Fruit fly (Drosophila melanogaster) whole organism, embryonic: Measurements from ENCODE around the gene CG2321.

ENCODE experiments used
- Bgb ChIP-seq: fragments of 200-800 bp; sonication (Bioruptor generic); IDR thresholded peaks from 2 replicates; pipeline ENCODE4 v1.3.6; 2022; ENCODE audit warnings: missing biosample characterization, missing genetic modification characterization; ENCODE audit not compliant: partially characterized antibody
- CG10209 ChIP-seq: fragments of 200-800 bp; sonication (Bioruptor generic); optimal IDR thresholded peaks from 3 replicates; lab custom pipeline; 2017; ENCODE audit warnings: missing biosample characterization, mild to moderate bottlenecking, missing genetic modification characterization, missing genetic modification reagents
- CG10366 ChIP-seq: fragments of 200-800 bp; sonication (Bioruptor generic); IDR thresholded peaks from 2 replicates; pipeline ENCODE4 v1.3.6; 2022; ENCODE audit warnings: missing biosample characterization, missing genetic modification characterization
- CG11456 ChIP-seq: fragments of 200-800 bp; sonication (Bioruptor generic); IDR thresholded peaks from 3 replicates; pipeline ENCODE4 v1.3.6; 2022; ENCODE audit warnings: missing biosample characterization, missing genetic modification characterization
- CG12391 ChIP-seq: fragments of 200-800 bp; sonication (Bioruptor generic); optimal IDR thresholded peaks from 3 replicates; lab custom pipeline; 2018; ENCODE audit warnings: missing biosample characterization, mild to moderate bottlenecking, missing genetic modification characterization, moderate library complexity
- CG13424 ChIP-seq: fragments of 200-800 bp; sonication (Bioruptor generic); optimal IDR thresholded peaks from 2 replicates; lab custom pipeline; 2019; ENCODE audit warnings: missing biosample characterization, mild to moderate bottlenecking, missing genetic modification characterization, moderate library complexity
- CG14710 ChIP-seq: fragments of 200-800 bp; sonication (Bioruptor generic); optimal IDR thresholded peaks from 3 replicates; lab custom pipeline; 2019; ENCODE audit warnings: missing biosample characterization, mild to moderate bottlenecking, missing genetic modification characterization, moderate library complexity
- CG17328 ChIP-seq: fragments of 200-800 bp; sonication (Bioruptor generic); IDR thresholded peaks from 2 replicates; pipeline ENCODE4 v1.3.6; 2022; ENCODE audit warnings: missing biosample characterization, missing genetic modification characterization
- CG17361 ChIP-seq: fragments of 200-800 bp; sonication (Bioruptor generic); IDR thresholded peaks from 3 replicates; pipeline ENCODE4 v1.3.6; 2022; ENCODE audit warnings: missing biosample characterization, missing genetic modification characterization
- CG17802 ChIP-seq: fragments of 200-800 bp; sonication (Bioruptor generic); optimal IDR thresholded peaks from 2 replicates; lab custom pipeline; 2018; ENCODE audit warnings: missing biosample characterization, mild to moderate bottlenecking, missing genetic modification characterization, moderate library complexity
- CG18262 ChIP-seq: fragments of 200-800 bp; optimal IDR thresholded peaks from 3 replicates; lab custom pipeline; 2019; ENCODE audit warnings: missing biosample characterization, mild to moderate bottlenecking, missing genetic modification characterization, moderate library complexity
- CG2129 ChIP-seq: fragments of 200-800 bp; sonication (Bioruptor generic); IDR thresholded peaks from 2 replicates; pipeline ENCODE4 v1.3.6; 2022; ENCODE audit warnings: missing biosample characterization, missing genetic modification characterization; ENCODE audit not compliant: partially characterized antibody
- CG31365 ChIP-seq: fragments of 200-800 bp; sonication (Bioruptor generic); optimal IDR thresholded peaks from 2 replicates; lab custom pipeline; 2018; ENCODE audit warnings: missing biosample characterization, mild to moderate bottlenecking, missing genetic modification characterization
- CG31441 ChIP-seq: fragments of 200-800 bp; sonication (Bioruptor generic); IDR thresholded peaks from 2 replicates; pipeline ENCODE4 v1.3.6; 2022; ENCODE audit warnings: missing biosample characterization, missing genetic modification characterization
- CG4282 ChIP-seq: fragments of 200-800 bp; sonication (Bioruptor generic); optimal IDR thresholded peaks from 2 replicates; lab custom pipeline; 2016; ENCODE audit warnings: missing biosample characterization, missing genetic modification characterization
- CG4424 ChIP-seq: fragments of 200-800 bp; sonication (Bioruptor generic); optimal IDR thresholded peaks from 3 replicates; lab custom pipeline; 2016; ENCODE audit warnings: missing biosample characterization, missing genetic modification characterization
- CG7839 ChIP-seq: fragments of 200-800 bp; sonication (Bioruptor generic); optimal IDR thresholded peaks from 3 replicates; lab custom pipeline; 2018; ENCODE audit warnings: missing biosample characterization, mild to moderate bottlenecking, missing genetic modification characterization, moderate library complexity
- D19B ChIP-seq: fragments of 200-800 bp; sonication (Bioruptor generic); optimal IDR thresholded peaks from 2 replicates; lab custom pipeline; 2017; ENCODE audit warnings: missing biosample characterization, mild to moderate bottlenecking, missing genetic modification characterization
- Doc2 ChIP-seq: fragments of 200-800 bp; sonication (Bioruptor generic); IDR thresholded peaks from 2 replicates; pipeline ENCODE4 v1.3.6; 2022; ENCODE audit warnings: missing biosample characterization, missing genetic modification characterization
- Dref ChIP-seq: fragments of 200-800 bp; sonication (Bioruptor generic); IDR thresholded peaks from 2 replicates; pipeline ENCODE4 v1.3.6; 2022; ENCODE audit warnings: missing biosample characterization, missing genetic modification characterization
- Ets65A ChIP-seq: fragments of 200-800 bp; sonication (Bioruptor generic); peaks from one replicate; lab custom pipeline; 2016; ENCODE audit warnings: missing biosample characterization, missing genetic modification characterization
- H15 ChIP-seq: fragments of 200-800 bp; sonication (Bioruptor generic); IDR thresholded peaks from 3 replicates; pipeline ENCODE4 v1.3.6; 2022; ENCODE audit warnings: missing biosample characterization, missing genetic modification characterization
- MESR4 ChIP-seq: fragments of 200-800 bp; sonication (Bioruptor generic); optimal IDR thresholded peaks from 2 replicates; lab custom pipeline; 2018; ENCODE audit warnings: missing biosample characterization, mild to moderate bottlenecking, missing genetic modification characterization, moderate library complexity
- Mad ChIP-seq: fragments of 200-800 bp; sonication (Bioruptor generic); optimal IDR thresholded peaks from 2 replicates; lab custom pipeline; 2016; ENCODE audit warnings: missing biosample characterization, missing genetic modification characterization
- Nf-YC ChIP-seq: fragments of 200-800 bp; optimal IDR thresholded peaks from 3 replicates; lab custom pipeline; 2019; ENCODE audit warnings: missing biosample characterization, mild to moderate bottlenecking, missing genetic modification characterization, moderate library complexity
- Oli ChIP-seq: fragments of 200-800 bp; sonication (Bioruptor generic); optimal IDR thresholded peaks from 2 replicates; lab custom pipeline; 2018; ENCODE audit warnings: missing biosample characterization, mild to moderate bottlenecking, missing genetic modification characterization, moderate library complexity
- Opbp ChIP-seq: fragments of 200-800 bp; sonication (Bioruptor generic); IDR thresholded peaks from 3 replicates; pipeline ENCODE4 v1.3.6; 2022; ENCODE audit warnings: missing biosample characterization, missing genetic modification characterization; ENCODE audit not compliant: partially characterized antibody
- PHDP ChIP-seq: fragments of 200-800 bp; sonication (Bioruptor generic); optimal IDR thresholded peaks from 3 replicates; lab custom pipeline; 2018; ENCODE audit warnings: missing biosample characterization, mild to moderate bottlenecking, missing genetic modification characterization, moderate library complexity
- Pdp1 ChIP-seq, 2 experiments: fragments of 200-800 bp; sonication (Bioruptor generic); optimal IDR thresholded peaks; 3 replicates each; lab custom pipeline; 2016; ENCODE audit warnings: missing biosample characterization in 2 of 2, missing genetic modification characterization in 2 of 2, mild to moderate bottlenecking in 1 of 2, moderate library complexity in 1 of 2
- Taf1 ChIP-seq: fragments of 200-800 bp; sonication (Bioruptor generic); IDR thresholded peaks from 2 replicates; pipeline ENCODE4 v1.3.6; 2022; ENCODE audit warnings: missing biosample characterization, missing genetic modification characterization
- Trl ChIP-seq, 3 experiments: fragments of >200 bp in 2 of 3; fragments of 200-800 bp in 1 of 3; sonication (Bioruptor generic) in 1 of 3; optimal IDR thresholded peaks; 2 replicates in 1 of 3; 3 replicates in 2 of 3; lab custom pipeline; 2016 to 2017; ENCODE audit warnings: missing biosample characterization in 1 of 3, missing genetic modification characterization in 1 of 3
- amos ChIP-seq: fragments of 200-800 bp; sonication (Bioruptor generic); IDR thresholded peaks from 2 replicates; pipeline ENCODE4 v1.3.6; 2022; ENCODE audit warnings: missing biosample characterization, missing genetic modification characterization; ENCODE audit not compliant: partially characterized antibody
- ato ChIP-seq: fragments of 200-800 bp; sonication (Bioruptor generic); IDR thresholded peaks from 2 replicates; pipeline ENCODE4 v1.3.6; 2022; ENCODE audit warnings: missing biosample characterization, missing genetic modification characterization; ENCODE audit not compliant: partially characterized antibody
- az2 ChIP-seq: fragments of 200-800 bp; sonication (Bioruptor generic); optimal IDR thresholded peaks from 3 replicates; lab custom pipeline; 2016; ENCODE audit warnings: missing biosample characterization, missing genetic modification characterization
- crp ChIP-seq, 2 experiments: fragments of 200-800 bp; sonication (Bioruptor generic); optimal IDR thresholded peaks; 2 replicates in 1 of 2; 3 replicates in 1 of 2; lab custom pipeline; 2017; ENCODE audit warnings: missing biosample characterization in 2 of 2, missing genetic modification characterization in 2 of 2, mild to moderate bottlenecking in 1 of 2, moderate library complexity in 1 of 2
- grau ChIP-seq: fragments of 200-800 bp; optimal IDR thresholded peaks from 3 replicates; lab custom pipeline; 2019; ENCODE audit warnings: missing biosample characterization, mild to moderate bottlenecking, missing genetic modification characterization, moderate library complexity
- insv ChIP-seq, 2 experiments: fragments of 200-800 bp; sonication (Bioruptor generic); optimal IDR thresholded peaks; 3 replicates each; lab custom pipeline; 2016 to 2018; ENCODE audit warnings: missing biosample characterization in 2 of 2, missing genetic modification characterization in 2 of 2
- kah ChIP-seq: fragments of 200-800 bp; sonication (Bioruptor generic); optimal IDR thresholded peaks from 2 replicates; lab custom pipeline; 2018; ENCODE audit warnings: missing biosample characterization, mild to moderate bottlenecking, missing genetic modification characterization
- lilli ChIP-seq: fragments of 200-800 bp; sonication (Bioruptor generic); optimal IDR thresholded peaks from 3 replicates; lab custom pipeline; 2016; ENCODE audit warnings: missing biosample characterization, missing genetic modification characterization
- lov ChIP-seq, 2 experiments: fragments of 200-800 bp in 1 of 2; fragments of >200 bp in 1 of 2; sonication (Bioruptor generic) in 1 of 2; IDR thresholded peaks in 1 of 2; optimal IDR thresholded peaks in 1 of 2; 2 replicates in 1 of 2; 3 replicates in 1 of 2; pipeline versions ENCODE4 v1.3.6 to Lab custom; 2017 to 2022; ENCODE audit warnings: missing biosample characterization in 1 of 2, missing genetic modification characterization in 1 of 2
- nmo ChIP-seq: fragments of 200-800 bp; sonication (Bioruptor generic); optimal IDR thresholded peaks from 2 replicates; lab custom pipeline; 2018; ENCODE audit warnings: missing biosample characterization, mild to moderate bottlenecking, missing genetic modification characterization, moderate library complexity
- phol ChIP-seq: fragments of 200-800 bp; sonication (Bioruptor generic); optimal IDR thresholded peaks from 3 replicates; lab custom pipeline; 2018; ENCODE audit warnings: missing biosample characterization, mild to moderate bottlenecking, missing genetic modification characterization, moderate library complexity
- row ChIP-seq: fragments of 200-800 bp; sonication (Bioruptor generic); IDR thresholded peaks from 3 replicates; pipeline ENCODE4 v1.3.6; 2022; ENCODE audit warnings: missing biosample characterization, missing genetic modification characterization
- sd ChIP-seq: fragments of 200-800 bp; sonication (Bioruptor generic); optimal IDR thresholded peaks from 3 replicates; lab custom pipeline; 2018; ENCODE audit warnings: missing biosample characterization, mild to moderate bottlenecking, missing genetic modification characterization, moderate library complexity
- sens ChIP-seq: fragments of 200-800 bp; sonication (Bioruptor generic); peaks from one replicate; lab custom pipeline; 2016; ENCODE audit warnings: missing biosample characterization, missing genetic modification characterization
- z ChIP-seq: fragments of 200-800 bp; sonication (Bioruptor generic); IDR thresholded peaks from 3 replicates; pipeline ENCODE4 v1.3.6; 2022; ENCODE audit warnings: missing biosample characterization, missing genetic modification characterization

CG2321 gene

DNA sequence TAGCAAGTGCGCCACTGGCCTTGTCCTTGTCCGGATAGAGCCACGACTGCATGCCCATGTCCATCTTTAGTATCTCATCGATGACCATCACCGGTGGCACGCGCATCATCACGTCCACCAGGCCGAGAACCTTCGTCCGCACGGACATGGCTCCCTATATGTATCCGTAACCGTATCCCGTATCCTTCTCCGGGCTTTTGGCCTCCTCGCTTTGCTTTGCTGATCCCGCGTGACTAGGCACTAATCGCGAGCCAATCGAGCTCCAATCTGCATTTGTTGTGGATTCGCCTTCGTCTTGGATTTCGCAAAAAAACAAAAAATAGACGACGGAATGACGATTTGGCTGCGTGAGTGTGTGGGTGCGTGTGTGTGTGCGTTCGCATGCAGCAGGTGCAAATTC is 13.9 kb upstream of the CG2321 start:
- no peak for TF ChIP-seq CG17328 (GFP tag; lab: Robert Waterston, UW)

DNA sequence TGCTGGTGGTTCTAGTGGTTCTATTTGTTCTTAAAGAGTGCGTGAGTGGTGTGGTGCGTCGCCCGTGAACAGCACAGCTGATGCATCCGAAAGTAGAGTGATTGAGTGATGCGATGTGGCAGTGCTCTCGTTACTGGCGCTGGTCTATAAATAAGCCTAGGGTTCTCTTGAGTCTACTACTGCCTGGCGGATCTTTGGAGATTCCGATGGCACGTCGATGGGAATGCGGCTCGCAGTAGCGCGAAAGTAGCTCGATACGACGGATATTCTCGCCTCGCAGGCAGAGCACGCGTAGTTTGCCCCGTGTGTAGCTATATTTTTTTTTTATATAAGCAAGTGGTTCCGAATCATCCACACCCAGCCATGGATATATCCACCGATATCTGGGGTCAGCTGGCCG is 7.2 kb upstream of the CG2321 start:
- TF ChIP-seq CG17802 (no peak), Taf1 (no peak), z (peak; percentile 94), sd (tag; lab: Kevin White, UChicago) (peak; percentile 72), sens (peak; percentile 62), Pdp1 (GFP tag; optimal IDR thresholded peaks at IDR 0.05; lab: Kevin White, UChicago) (peak in 1 of 2 experiments; percentile 45), H15 (GFP tag; lab: Robert Waterston, UW) (no peak), nmo (GFP tag; lab: Kevin White, UChicago) (peak; percentile 12), amos (GFP tag; lab: Robert Waterston, UW) (0 out of 2 replicates have a peak, but pooled peaks have one; percentile 7), lov (optimal IDR thresholded peaks at IDR 0.05; lab: Kevin White, UChicago) (no peak), lov (GFP tag; IDR thresholded peaks at IDR 0.05; lab: Robert Waterston, UW) (no peak), Opbp (GFP tag; lab: Robert Waterston, UW) (0 out of 3 replicates have a peak, but pooled peaks have one; percentile 17), ato (GFP tag; lab: Robert Waterston, UW) (0 out of 2 replicates have a peak, but pooled peaks have one; percentile 25), insv (GFP tag; optimal IDR thresholded peaks at IDR 0.05; lab: Kevin White, UChicago) (no peak), Trl (optimal IDR thresholded peaks at IDR 0.05; lab: Kevin White, UChicago) (peak in 1 of 2 experiments; percentile 25), Trl (GFP tag; optimal IDR thresholded peaks at IDR 0.05; lab: Kevin White, UChicago) (no peak), Bgb (GFP tag; lab: Robert Waterston, UW) (0 out of 2 replicates have a peak, but pooled peaks have one; percentile 12), kah (GFP tag; lab: Kevin White, UChicago) (peak; percentile 23), Doc2 (GFP tag; lab: Robert Waterston, UW) (no peak), Dref (GFP tag; lab: Robert Waterston, UW) (no peak), CG11456 (GFP tag; lab: Robert Waterston, UW) (no peak), CG17361 (GFP tag; lab: Robert Waterston, UW) (0 out of 3 replicates have a peak, but pooled peaks have one; percentile 25), crp (GFP tag; optimal IDR thresholded peaks at IDR 0.05; lab: Kevin White, UChicago) (peak in 1 of 2 experiments; percentile 10), MESR4 (GFP tag; lab: Kevin White, UChicago) (no peak)

DNA sequence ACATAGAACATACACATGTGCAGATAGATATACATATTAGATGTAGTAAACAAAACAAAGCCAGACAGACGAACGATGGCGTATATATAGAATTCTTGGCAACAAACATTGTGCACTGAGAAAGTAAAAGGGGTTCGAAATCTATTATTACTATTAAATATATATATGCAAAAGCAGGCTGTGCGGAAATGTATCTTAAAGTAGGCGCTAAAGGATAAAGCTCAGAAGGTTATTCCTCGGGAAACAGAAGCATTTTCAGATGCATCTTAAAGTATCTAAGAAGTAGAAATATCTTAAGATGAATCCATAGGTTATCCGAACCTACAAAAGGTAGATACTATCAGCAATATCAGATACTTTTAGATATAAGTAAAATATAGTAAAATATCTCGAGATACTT is 6.8 kb upstream of the CG2321 start:
- TF ChIP-seq grau (tag; lab: Kevin White, UChicago) (peak; percentile 22), CG14710 (tag; lab: Kevin White, UChicago) (peak; percentile 4), CG18262 (tag; lab: Kevin White, UChicago) (peak; percentile 55), D19B (GFP tag; lab: Kevin White, UChicago) (peak; percentile 33), Mad (GFP tag; lab: Kevin White, UChicago) (no peak), CG10209 (GFP tag; lab: Kevin White, UChicago) (peak; percentile 13), CG10366 (no peak), CG13424 (peak; percentile 29), phol (tag; lab: Kevin White, UChicago) (peak; percentile 31), Oli (peak; percentile 8), az2 (GFP tag; lab: Kevin White, UChicago) (peak; percentile 7), PHDP (tag; lab: Kevin White, UChicago) (peak; percentile 0), CG7839 (tag; lab: Kevin White, UChicago) (peak; percentile 17), CG12391 (tag; lab: Kevin White, UChicago) (peak; percentile 1), CG17361 (GFP tag; lab: Robert Waterston, UW) (peak; percentile 47; the same call in 1 of the 3 replicates), row (GFP tag; lab: Robert Waterston, UW) (peak; percentile 42; the same call in 2 of the 3 replicates), lilli (peak; percentile 2), CG31365 (tag; lab: Kevin White, UChicago) (no peak), CG4282 (GFP tag; lab: Kevin White, UChicago) (no peak), Nf-YC (peak; percentile 2), Ets65A (GFP tag; lab: Kevin White, UChicago) (peak; percentile 78), CG2129 (GFP tag; lab: Robert Waterston, UW) (no peak), CG31441 (GFP tag; lab: Robert Waterston, UW) (peak; percentile 59; the same call in 1 of the 2 replicates), CG4424 (GFP tag; lab: Kevin White, UChicago) (peak; percentile 12)
